Worm (Caenorhabditis elegans) whole organism, L2 larva: ENCODE results near the gene best-22.

Experiments
- alr-1 ChIP-seq: fragments of 150-350 bp; optimal IDR thresholded peaks from 2 replicates; lab custom pipeline; 2014; ENCODE audit warnings: missing biosample characterization, missing genetic modification characterization
- ama-1 ChIP-seq: fragments of 150-350 bp; optimal IDR thresholded peaks from 2 replicates; lab custom pipeline; 2018; ENCODE audit warnings: inconsistent platforms
- blmp-1 ChIP-seq: sonication (generic microtip); optimal IDR thresholded peaks from 2 replicates; lab custom pipeline; 2017; ENCODE audit warnings: missing genetic modification characterization, mild to moderate bottlenecking, missing compliant biosample characterization, antibody characterized with exemption, moderate library complexity; ENCODE audit not compliant: insufficient read depth
- ceh-16 ChIP-seq: fragments of 150-350 bp; optimal IDR thresholded peaks from 2 replicates; lab custom pipeline; 2014; ENCODE audit warnings: missing biosample characterization, missing genetic modification characterization
- ceh-82 ChIP-seq: fragments of 150-350 bp; optimal IDR thresholded peaks from 2 replicates; lab custom pipeline; 2014; ENCODE audit warnings: missing biosample characterization, missing genetic modification characterization
- elt-3 ChIP-seq: sonication (generic microtip); optimal IDR thresholded peaks from 2 replicates; lab custom pipeline; 2017; ENCODE audit warnings: missing biosample characterization, missing genetic modification characterization
- fos-1 ChIP-seq: fragments of 150-350 bp; optimal IDR thresholded peaks from 2 replicates; lab custom pipeline; 2014; ENCODE audit warnings: missing biosample characterization, missing genetic modification characterization
- lin-13 ChIP-seq: fragments of 150-350 bp; optimal IDR thresholded peaks from 2 replicates; lab custom pipeline; 2014; ENCODE audit warnings: missing biosample characterization, missing genetic modification reagents, missing genetic modification characterization
- mdl-1 ChIP-seq, 2 experiments: fragments of 150-350 bp in 1 of 2; sonication (generic microtip) in 1 of 2; optimal IDR thresholded peaks; 2 replicates each; lab custom pipeline; 2017; ENCODE audit warnings: missing biosample characterization in 2 of 2, missing genetic modification characterization in 2 of 2
- nhr-11 ChIP-seq: fragments of 150-350 bp; optimal IDR thresholded peaks from 2 replicates; lab custom pipeline; 2014; ENCODE audit warnings: missing biosample characterization, missing genetic modification characterization
- nhr-237 ChIP-seq: fragments of 150-350 bp; optimal IDR thresholded peaks from 2 replicates; lab custom pipeline; 2014; ENCODE audit warnings: missing biosample characterization, missing genetic modification characterization
- skn-1 ChIP-seq: sonication (generic microtip); optimal IDR thresholded peaks from 2 replicates; lab custom pipeline; 2017; ENCODE audit warnings: missing biosample characterization, missing genetic modification characterization
- snpc-4 ChIP-seq: fragments of 150-350 bp; optimal IDR thresholded peaks from 2 replicates; lab custom pipeline; 2014; ENCODE audit warnings: missing biosample characterization, missing genetic modification characterization
- zag-1 ChIP-seq: fragments of 150-350 bp; optimal IDR thresholded peaks from 2 replicates; lab custom pipeline; 2014; ENCODE audit warnings: missing biosample characterization, missing genetic modification characterization

- TF ChIP-seq alr-1 (tag; lab: Kevin White, UChicago) (no peak), nhr-237 (tag; lab: Kevin White, UChicago) (no peak), ama-1 (no peak), mdl-1 (tag; optimal IDR thresholded peaks at IDR 0.05; lab: Kevin White, UChicago) (no peak), skn-1 (tag; lab: Kevin White, UChicago) (no peak), fos-1 (tag; lab: Kevin White, UChicago) (no peak), ceh-16 (no peak), nhr-11 (tag; lab: Kevin White, UChicago) (no peak), snpc-4 (tag; lab: Kevin White, UChicago) (no peak), lin-13 (GFP tag; lab: Kevin White, UChicago) (no peak), elt-3 (tag; lab: Kevin White, UChicago) (no peak), zag-1 (tag; lab: Kevin White, UChicago) (no peak), blmp-1 (peak; percentile 14), ceh-82 (tag; lab: Kevin White, UChicago) (no peak)
These were observed 53.7 kb downstream of the best-22 start for ce11 chrIV:12403440-12403839.
